Worm (Caenorhabditis elegans): ENCODE results near the gene C17G10.10.

ce11 chrII:5561392-5561791 is 37.8 kb downstream of the C17G10.10 start, which contains the start of gene C17C3.3:
- TF ChIP-seq sptf-1 (tag; optimal IDR thresholded peaks at IDR 0.05) = no peak
- TF ChIP-seq nhr-85 (tag) = no peak
- TF ChIP-seq nhr-76 (tag; optimal IDR thresholded peaks at IDR 0.05) = no peak
- no peak for TF ChIP-seq snpc-4 (tag; optimal IDR thresholded peaks at IDR 0.05)

Data from whole organism, L1 larva.